Worm (Caenorhabditis elegans): ENCODE results near the gene perm-4.

- TF ChIP-seq nhr-6 (tag; optimal IDR thresholded peaks at IDR 0.05) (peak; percentile 53), jun-1 (tag; optimal IDR thresholded peaks at IDR 0.05) (no peak), R02D3.7 (tag; optimal IDR thresholded peaks at IDR 0.05) (no peak), daf-8 (GFP tag; IDR thresholded peaks at IDR 0.05) (no peak), ceh-62 (tag; optimal IDR thresholded peaks at IDR 0.05) (no peak), skn-1 (tag; optimal IDR thresholded peaks at IDR 0.05) (no peak), dpl-1 (GFP tag; optimal IDR thresholded peaks at IDR 0.05) (no peak), unc-62 (GFP tag; optimal IDR thresholded peaks at IDR 0.05 in 1 of 2) (no peak), unc-62 (tag; optimal IDR thresholded peaks at IDR 0.05) (no peak)
Observed at ce11 chrIV:1075484-1075883, 49.4 kb downstream of the perm-4 start.

Data from whole organism, L4 larva.